Fruit fly (Drosophila melanogaster): ENCODE data around the gene CG12986.

Gene CG12986

DNA sequence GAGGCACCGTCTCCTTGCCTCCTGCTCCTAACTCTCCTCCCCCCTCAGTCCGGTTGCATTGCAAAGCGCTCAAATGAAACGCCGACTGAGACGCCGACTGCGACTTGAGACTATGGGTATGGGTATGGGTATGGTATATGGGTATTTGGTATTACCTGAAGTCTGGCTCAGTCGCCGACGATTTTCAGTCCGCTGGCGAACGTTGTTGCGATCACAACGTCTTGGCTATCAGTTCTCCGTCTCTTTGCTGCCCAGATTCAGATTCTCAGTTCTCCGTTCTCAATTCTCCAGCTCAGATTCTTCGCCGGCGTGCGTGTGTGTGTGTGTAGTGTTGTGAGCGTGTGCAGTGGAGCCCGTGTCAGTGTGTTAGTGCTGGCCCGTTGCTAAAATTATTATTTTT lies 11.2 kb upstream of the CG12986 start, which contains the start of gene CG6398:
TSS of gene CG6398 (plus strand) at position 185 of the 400 bp plus-strand sequence.
- TF ChIP-seq dl (GFP tag; optimal IDR thresholded peaks at IDR 0.05; ENCODE audit: insufficient read depth in 1 of 2, partially characterized antibody in 2 of 2) (peak in 1 of 2 experiments; percentile 21), dsf (GFP tag; optimal IDR thresholded peaks at IDR 0.05; ENCODE audit: borderline replicate concordance) (no peak), woc (GFP tag; optimal IDR thresholded peaks at IDR 0.05) (peak; percentile 30), sv (GFP tag; optimal IDR thresholded peaks at IDR 0.05) (no peak), psq (GFP tag; optimal IDR thresholded peaks at IDR 0.05) (peak; percentile 51), Hr83 (GFP tag; optimal IDR thresholded peaks at IDR 0.05; ENCODE audit: poor library complexity, severe bottlenecking) (peak; percentile 3), Abd-B (GFP tag; optimal IDR thresholded peaks at IDR 0.05) (no peak), tai (GFP tag; optimal IDR thresholded peaks at IDR 0.05) (no peak), lola (GFP tag; optimal IDR thresholded peaks at IDR 0.05) (no peak), Myc (optimal IDR thresholded peaks at IDR 0.05) (no peak), Hr78 (GFP tag; optimal IDR thresholded peaks at IDR 0.05) (no peak), brk (GFP tag; optimal IDR thresholded peaks at IDR 0.05) (no peak), CG32264 (GFP tag; optimal IDR thresholded peaks at IDR 0.05) (no peak), Hnf4 (GFP tag; optimal IDR thresholded peaks at IDR 0.05) (peak; percentile 26), HLH106 (tag; optimal IDR thresholded peaks at IDR 0.05) (no peak), Rel (GFP tag; optimal IDR thresholded peaks at IDR 0.05) (no peak), Rel (tag; optimal IDR thresholded peaks at IDR 0.05) (no peak), GATAd (GFP tag; optimal IDR thresholded peaks at IDR 0.05) (no peak), Dfd (GFP tag; optimal IDR thresholded peaks at IDR 0.05) (no peak), Jra (GFP tag; optimal IDR thresholded peaks at IDR 0.05) (no peak), OdsH (GFP tag; optimal IDR thresholded peaks at IDR 0.05) (no peak), rgr (GFP tag; optimal IDR thresholded peaks at IDR 0.05) (peak; percentile 25), CrebA (GFP tag; optimal IDR thresholded peaks at IDR 0.05; ENCODE audit: borderline replicate concordance) (no peak), Vsx2 (GFP tag; optimal IDR thresholded peaks at IDR 0.05; ENCODE audit: partially characterized antibody) (peak; percentile 72), Dif (GFP tag; optimal IDR thresholded peaks at IDR 0.05; ENCODE audit: partially characterized antibody) (peak; percentile 22), dmrt93B (GFP tag; optimal IDR thresholded peaks at IDR 0.05) (no peak), usp (GFP tag; optimal IDR thresholded peaks at IDR 0.05) (no peak), h (GFP tag; optimal IDR thresholded peaks at IDR 0.05) (no peak)

DNA sequence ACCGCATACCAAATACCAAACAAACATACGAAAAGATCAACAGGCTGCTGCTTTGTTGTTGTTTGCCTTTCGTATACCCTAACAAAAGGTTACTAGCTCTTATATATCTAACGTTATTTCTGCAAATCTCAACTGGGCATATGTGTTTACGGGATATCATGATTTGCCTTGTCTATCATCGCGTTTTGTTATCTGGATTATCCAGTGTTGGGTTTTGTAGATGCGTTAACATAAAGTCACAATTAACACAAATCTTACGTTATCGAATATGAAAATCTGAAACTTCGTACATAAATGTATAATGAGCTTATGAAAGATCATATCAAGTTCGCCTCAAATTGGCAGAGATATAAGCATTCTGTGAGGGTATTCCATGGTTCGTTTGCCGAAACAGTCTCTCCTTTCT lies 10.7 kb upstream of the CG12986 start:
- peak; percentile 64 for TF ChIP-seq br (GFP tag; optimal IDR thresholded peaks at IDR 0.05)
- TF ChIP-seq Hr78 (GFP tag; optimal IDR thresholded peaks at IDR 0.05), result no peak
- TF ChIP-seq Dfd (GFP tag; optimal IDR thresholded peaks at IDR 0.05), result no peak
- peak; percentile 22 for TF ChIP-seq brk (GFP tag; optimal IDR thresholded peaks at IDR 0.05)
- peak; percentile 51 for TF ChIP-seq ey (GFP tag; optimal IDR thresholded peaks at IDR 0.05)
- no peak for TF ChIP-seq Hnf4 (GFP tag; optimal IDR thresholded peaks at IDR 0.05)
- peak; percentile 56 for TF ChIP-seq HLH106 (tag; optimal IDR thresholded peaks at IDR 0.05)
- peak; percentile 35 for TF ChIP-seq CG9705 (GFP tag; optimal IDR thresholded peaks at IDR 0.05)
- TF ChIP-seq dmrt93B (GFP tag; optimal IDR thresholded peaks at IDR 0.05), result peak; percentile 53
- TF ChIP-seq pan (optimal IDR thresholded peaks at IDR 0.05), result no peak
- TF ChIP-seq CG32264 (GFP tag; optimal IDR thresholded peaks at IDR 0.05), result no peak
- TF ChIP-seq fru (GFP tag; optimal IDR thresholded peaks at IDR 0.05), result peak; percentile 62
- TF ChIP-seq N (GFP tag; optimal IDR thresholded peaks at IDR 0.05), result no peak
- no peak for TF ChIP-seq jim (GFP tag; optimal IDR thresholded peaks at IDR 0.05)
- no peak for TF ChIP-seq Myc (optimal IDR thresholded peaks at IDR 0.05)
- no peak for TF ChIP-seq Mio (GFP tag; optimal IDR thresholded peaks at IDR 0.05)
- TF ChIP-seq Sp1 (GFP tag; optimal IDR thresholded peaks at IDR 0.05), result peak; percentile 75
- no peak for TF ChIP-seq Vsx2 (GFP tag; optimal IDR thresholded peaks at IDR 0.05; ENCODE audit: partially characterized antibody)
- TF ChIP-seq psq (GFP tag; optimal IDR thresholded peaks at IDR 0.05), result peak; percentile 79
- peak; percentile 92 for TF ChIP-seq woc (GFP tag; optimal IDR thresholded peaks at IDR 0.05)
- TF ChIP-seq lola (GFP tag; optimal IDR thresholded peaks at IDR 0.05), result no peak
- peak; percentile 51 for TF ChIP-seq Jra (GFP tag; optimal IDR thresholded peaks at IDR 0.05)
- TF ChIP-seq tai (GFP tag; optimal IDR thresholded peaks at IDR 0.05), result peak; percentile 61
- peak; percentile 74 for TF ChIP-seq OdsH (GFP tag; optimal IDR thresholded peaks at IDR 0.05)
- peak in 1 of 2 experiments; percentile 57 for TF ChIP-seq foxo (GFP tag; optimal IDR thresholded peaks at IDR 0.05)
- no peak for TF ChIP-seq dsf (GFP tag; optimal IDR thresholded peaks at IDR 0.05; ENCODE audit: borderline replicate concordance)
- TF ChIP-seq sv (GFP tag; optimal IDR thresholded peaks at IDR 0.05), result no peak

Measured in whole organism, wandering third instar larva.